Fruit fly (Drosophila melanogaster) whole organism, prepupa: ENCODE results near the gene CG6602.
A peak's percentile ranks its signal among the peaks of the same experiment; 100 is the strongest.

ENCODE experiments used
- Blimp-1 ChIP-seq: fragments of 200-800 bp; sonication (Bioruptor generic); optimal IDR thresholded peaks from 3 replicates; lab custom pipeline; 2017; ENCODE audit warnings: missing biosample characterization, missing genetic modification characterization, mild to moderate bottlenecking, moderate library complexity, missing genetic modification reagents
- CG10669 ChIP-seq: fragments of 200-800 bp; sonication (Bioruptor generic); optimal IDR thresholded peaks from 3 replicates; lab custom pipeline; 2018; ENCODE audit warnings: missing biosample characterization, mild to moderate bottlenecking, missing genetic modification characterization, moderate library complexity
- CG11294 ChIP-seq: fragments of 200-800 bp; sonication (Bioruptor generic); IDR thresholded peaks from 2 replicates; pipeline ENCODE4 v1.3.6; 2022; ENCODE audit warnings: missing biosample characterization, missing genetic modification characterization
- CG11902 ChIP-seq: fragments of 200-800 bp; sonication (Bioruptor generic); optimal IDR thresholded peaks from 3 replicates; lab custom pipeline; 2016; ENCODE audit warnings: missing biosample characterization, missing genetic modification characterization
- CG15336 ChIP-seq: fragments of 200-800 bp; sonication (Bioruptor generic); IDR thresholded peaks from 2 replicates; pipeline ENCODE4 v1.3.6; 2022; ENCODE audit warnings: missing biosample characterization, missing genetic modification characterization
- CG1621 ChIP-seq: fragments of 200-800 bp; sonication (Bioruptor generic); optimal IDR thresholded peaks from 3 replicates; lab custom pipeline; 2018; ENCODE audit warnings: missing biosample characterization, mild to moderate bottlenecking, missing genetic modification characterization
- CG31627 ChIP-seq: fragments of 200-800 bp; sonication (Bioruptor generic); optimal IDR thresholded peaks from 3 replicates; lab custom pipeline; 2016; ENCODE audit warnings: missing biosample characterization, missing genetic modification characterization
- CG32006 ChIP-seq: fragments of 200-800 bp; sonication (Bioruptor generic); optimal IDR thresholded peaks from 3 replicates; lab custom pipeline; 2017; ENCODE audit warnings: missing biosample characterization, mild to moderate bottlenecking, missing genetic modification characterization
- CG34406 ChIP-seq: fragments of 200-800 bp; sonication (Bioruptor generic); optimal IDR thresholded peaks from 3 replicates; lab custom pipeline; 2016; ENCODE audit warnings: missing biosample characterization, missing genetic modification characterization
- CG3919 ChIP-seq: fragments of 200-800 bp; sonication (Bioruptor generic); optimal IDR thresholded peaks from 3 replicates; lab custom pipeline; 2016; ENCODE audit warnings: missing biosample characterization, missing genetic modification characterization
- CG4318 ChIP-seq: fragments of 200-800 bp; sonication (Bioruptor generic); optimal IDR thresholded peaks from 3 replicates; lab custom pipeline; 2017; ENCODE audit warnings: missing biosample characterization, mild to moderate bottlenecking, missing genetic modification characterization
- CG6163 ChIP-seq: fragments of 200-800 bp; sonication (Bioruptor generic); IDR thresholded peaks from 3 replicates; pipeline ENCODE4 v1.3.6; 2022; ENCODE audit warnings: missing biosample characterization, missing genetic modification characterization
- CG6276 ChIP-seq: fragments of 200-800 bp; sonication (Bioruptor generic); optimal IDR thresholded peaks from 2 replicates; lab custom pipeline; 2017; ENCODE audit warnings: missing biosample characterization, mild to moderate bottlenecking, missing genetic modification characterization
- CG6808 ChIP-seq: fragments of 200-800 bp; sonication (Bioruptor generic); optimal IDR thresholded peaks from 3 replicates; lab custom pipeline; 2017; ENCODE audit warnings: missing biosample characterization, missing genetic modification characterization, mild to moderate bottlenecking, moderate library complexity, missing genetic modification reagents
- CG6854 ChIP-seq: fragments of 200-800 bp; sonication (Bioruptor generic); optimal IDR thresholded peaks from 2 replicates; lab custom pipeline; 2017; ENCODE audit warnings: missing biosample characterization, mild to moderate bottlenecking, missing genetic modification characterization
- CG7368 ChIP-seq: fragments of 200-800 bp; sonication (Bioruptor generic); optimal IDR thresholded peaks from 3 replicates; lab custom pipeline; 2016; ENCODE audit warnings: missing biosample characterization, missing genetic modification characterization
- CG8119 ChIP-seq: fragments of 200-800 bp; sonication (Bioruptor generic); IDR thresholded peaks from 3 replicates; pipeline ENCODE4 v1.3.6; 2022; ENCODE audit warnings: missing biosample characterization, missing genetic modification characterization
- CG8319 ChIP-seq: fragments of 200-800 bp; sonication (Bioruptor generic); optimal IDR thresholded peaks from 3 replicates; lab custom pipeline; 2016; ENCODE audit warnings: missing biosample characterization, missing genetic modification characterization
- CG8632 ChIP-seq: fragments of 200-800 bp; sonication (Bioruptor generic); optimal IDR thresholded peaks from 3 replicates; lab custom pipeline; 2016; ENCODE audit warnings: missing biosample characterization, missing genetic modification characterization
- CG9139 ChIP-seq: fragments of 200-800 bp; sonication (Bioruptor generic); optimal IDR thresholded peaks from 3 replicates; lab custom pipeline; 2017; ENCODE audit warnings: missing biosample characterization, mild to moderate bottlenecking, missing genetic modification characterization
- Eip75B ChIP-seq: fragments of 200-800 bp; sonication (Bioruptor generic); optimal IDR thresholded peaks from 3 replicates; lab custom pipeline; 2016; ENCODE audit warnings: missing biosample characterization, missing genetic modification characterization
- Eip78C ChIP-seq: fragments of 200-800 bp; sonication (Bioruptor generic); peaks from one replicate; lab custom pipeline; 2016; ENCODE audit warnings: missing biosample characterization, missing genetic modification characterization
- Ets21C ChIP-seq: fragments of 200-800 bp; sonication (Bioruptor generic); optimal IDR thresholded peaks from 3 replicates; lab custom pipeline; 2016; ENCODE audit warnings: missing biosample characterization, missing genetic modification characterization
- Ets96B ChIP-seq: fragments of 200-800 bp; optimal IDR thresholded peaks from 2 replicates; lab custom pipeline; 2019; ENCODE audit warnings: missing biosample characterization, mild to moderate bottlenecking, missing genetic modification characterization, moderate library complexity
- Hr39 ChIP-seq: fragments of 200-800 bp; sonication (Bioruptor generic); optimal IDR thresholded peaks from 2 replicates; lab custom pipeline; 2016; ENCODE audit warnings: missing biosample characterization, missing genetic modification characterization
- Hr4 ChIP-seq: fragments of 200-800 bp; sonication (Bioruptor generic); optimal IDR thresholded peaks from 3 replicates; lab custom pipeline; 2016; ENCODE audit warnings: missing biosample characterization, missing genetic modification characterization
- Lpt ChIP-seq: fragments of 200-800 bp; sonication (Bioruptor generic); optimal IDR thresholded peaks from 3 replicates; lab custom pipeline; 2016; ENCODE audit warnings: missing biosample characterization, missing genetic modification characterization
- Met ChIP-seq: fragments of 200-800 bp; sonication (Bioruptor generic); optimal IDR thresholded peaks from 3 replicates; lab custom pipeline; 2016; ENCODE audit warnings: missing biosample characterization, missing genetic modification characterization
- OdsH ChIP-seq: fragments of 200-800 bp; sonication (Bioruptor generic); optimal IDR thresholded peaks from 3 replicates; lab custom pipeline; 2016; ENCODE audit warnings: missing biosample characterization, missing genetic modification characterization
- Sox102F ChIP-seq: fragments of 200-800 bp; sonication (Bioruptor generic); optimal IDR thresholded peaks from 2 replicates; lab custom pipeline; 2016; ENCODE audit warnings: missing biosample characterization, mild to moderate bottlenecking, missing genetic modification characterization
- Sox15 ChIP-seq: fragments of 200-800 bp; sonication (Bioruptor generic); optimal IDR thresholded peaks from 3 replicates; lab custom pipeline; 2016; ENCODE audit warnings: missing biosample characterization, missing genetic modification characterization
- acj6 ChIP-seq: fragments of 200-800 bp; sonication (Bioruptor generic); optimal IDR thresholded peaks from 3 replicates; lab custom pipeline; 2016; ENCODE audit warnings: missing biosample characterization, missing genetic modification characterization
- cyc ChIP-seq: fragments of 200-800 bp; sonication (Bioruptor generic); optimal IDR thresholded peaks from 3 replicates; lab custom pipeline; 2016; ENCODE audit warnings: missing biosample characterization, missing genetic modification characterization
- dac ChIP-seq: fragments of 200-800 bp; sonication (Bioruptor generic); optimal IDR thresholded peaks from 2 replicates; lab custom pipeline; 2017; ENCODE audit warnings: missing biosample characterization, mild to moderate bottlenecking, missing genetic modification characterization
- dsx ChIP-seq: fragments of 200-800 bp; optimal IDR thresholded peaks from 3 replicates; lab custom pipeline; 2019; ENCODE audit warnings: missing biosample characterization, mild to moderate bottlenecking, missing genetic modification characterization, moderate library complexity; ENCODE audit not compliant: poor library complexity, severe bottlenecking
- esn ChIP-seq: fragments of 200-800 bp; sonication (Bioruptor generic); optimal IDR thresholded peaks from 2 replicates; lab custom pipeline; 2016; ENCODE audit warnings: missing biosample characterization, mild to moderate bottlenecking, missing genetic modification characterization, moderate library complexity
- net ChIP-seq: fragments of 200-800 bp; sonication (Bioruptor generic); optimal IDR thresholded peaks from 3 replicates; lab custom pipeline; 2016; ENCODE audit warnings: missing biosample characterization, missing genetic modification characterization
- pdm3 ChIP-seq: fragments of 200-800 bp; sonication (Bioruptor generic); optimal IDR thresholded peaks from 3 replicates; lab custom pipeline; 2016; ENCODE audit warnings: missing biosample characterization, missing genetic modification characterization
- spab ChIP-seq: fragments of 200-800 bp; sonication (Bioruptor generic); optimal IDR thresholded peaks from 2 replicates; lab custom pipeline; 2017; ENCODE audit warnings: missing biosample characterization, mild to moderate bottlenecking, missing genetic modification characterization, missing genetic modification reagents
- ss ChIP-seq, 2 experiments: fragments of 200-800 bp; sonication (Bioruptor generic); optimal IDR thresholded peaks; 2 replicates in 1 of 2; 3 replicates in 1 of 2; lab custom pipeline; 2017 to 2018; ENCODE audit warnings: mild to moderate bottlenecking in 2 of 2, missing biosample characterization in 2 of 2, missing genetic modification characterization in 2 of 2, moderate library complexity in 1 of 2
- svp ChIP-seq: fragments of 200-800 bp; sonication (Bioruptor generic); peaks from one replicate; lab custom pipeline; 2016; ENCODE audit warnings: missing biosample characterization, missing genetic modification characterization
- topi ChIP-seq: fragments of 200-800 bp; sonication (Bioruptor generic); optimal IDR thresholded peaks from 3 replicates; lab custom pipeline; 2016; ENCODE audit warnings: missing biosample characterization, missing genetic modification characterization
- vri ChIP-seq: fragments of 200-800 bp; sonication (Bioruptor generic); optimal IDR thresholded peaks from 3 replicates; lab custom pipeline; 2016; ENCODE audit warnings: missing biosample characterization, mild to moderate bottlenecking, missing genetic modification characterization

CG6602 gene

dm6 chr3L:6065881-6066389, 6.0 kb upstream of the CG6602 start, which contains the start of gene CG42269:
Gene CG42269, plus strand, starts transcription at chr3L:6066296.
- TF ChIP-seq Eip78C (GFP tag; lab: Kevin White, UChicago) (peak; percentile 63), net (GFP tag; lab: Kevin White, UChicago) (peak; percentile 3), Blimp-1 (GFP tag; lab: Kevin White, UChicago) (peak; percentile 92), CG6163 (GFP tag; lab: Robert Waterston, UW) (0 out of 3 replicates have a peak, but pooled peaks have one; percentile 20), CG6854 (GFP tag; lab: Kevin White, UChicago) (peak; percentile 91), Hr4 (GFP tag; lab: Kevin White, UChicago) (no peak), CG11294 (GFP tag; lab: Robert Waterston, UW) (no peak)

dm6 chr3L:6068178-6068577, 3.8 kb upstream of the CG6602 start:
- TF ChIP-seq CG32006 (no peak), CG3919 (GFP tag; lab: Kevin White, UChicago) (no peak), CG6808 (no peak), CG31627 (GFP tag; lab: Kevin White, UChicago) (no peak), CG4318 (GFP tag; lab: Kevin White, UChicago) (no peak)

- no peak for TF ChIP-seq svp (GFP tag; lab: Kevin White, UChicago)
- TF ChIP-seq CG8632 (GFP tag; lab: Kevin White, UChicago): no peak
- no peak for TF ChIP-seq topi (GFP tag; lab: Kevin White, UChicago)
- no peak for TF ChIP-seq Ets21C (GFP tag; lab: Kevin White, UChicago)
Observed at dm6 chr3L:6070119-6070518, 1.8 kb upstream of the CG6602 start.

dm6 chr3L:6074975-6075692, 3.2 kb downstream of the CG6602 start, which contains the start of the genes CG13295 and CG6610:
Gene CG13295, minus strand, starts transcription at chr3L:6075245.
Gene CG6610, plus strand, starts transcription at chr3L:6075536.
- TF ChIP-seq Blimp-1 (GFP tag; lab: Kevin White, UChicago): no peak
- TF ChIP-seq Ets96B (tag; lab: Kevin White, UChicago): peak; percentile 45
- TF ChIP-seq Ets21C (GFP tag; lab: Kevin White, UChicago): peak; percentile 59
- TF ChIP-seq CG11902 (GFP tag; lab: Kevin White, UChicago): no peak
- peak; percentile 7 for TF ChIP-seq Sox15 (GFP tag; lab: Kevin White, UChicago)
- no peak for TF ChIP-seq CG1621 (tag; lab: Kevin White, UChicago)
- peak in 1 of 2 experiments; percentile 44 for TF ChIP-seq ss (GFP tag; optimal IDR thresholded peaks at IDR 0.05; lab: Kevin White, UChicago)
- TF ChIP-seq CG8319 (GFP tag; lab: Kevin White, UChicago): no peak
- TF ChIP-seq Sox102F: peak; percentile 9
- no peak for TF ChIP-seq dsx (GFP tag; lab: Kevin White, UChicago)
- no peak for TF ChIP-seq dac (GFP tag; lab: Kevin White, UChicago)
- TF ChIP-seq net (GFP tag; lab: Kevin White, UChicago): no peak
- peak; percentile 47 for TF ChIP-seq Eip75B (GFP tag; lab: Kevin White, UChicago)
- peak; percentile 52 for TF ChIP-seq Hr4 (GFP tag; lab: Kevin White, UChicago)
- peak; percentile 35; the same call in 1 of the 2 replicates for TF ChIP-seq CG15336 (GFP tag; lab: Robert Waterston, UW)
- TF ChIP-seq OdsH (GFP tag; lab: Kevin White, UChicago): no peak
- peak; percentile 15 for TF ChIP-seq CG9139 (GFP tag; lab: Kevin White, UChicago)
- no peak for TF ChIP-seq CG34406 (GFP tag; lab: Kevin White, UChicago)
- TF ChIP-seq cyc (GFP tag; lab: Kevin White, UChicago): peak; percentile 46
- TF ChIP-seq pdm3 (GFP tag; lab: Kevin White, UChicago): no peak
- no peak for TF ChIP-seq Lpt
- no peak for TF ChIP-seq CG7368 (GFP tag; lab: Kevin White, UChicago)
- TF ChIP-seq CG32006: peak; percentile 58
- peak; percentile 47 for TF ChIP-seq Met (GFP tag; lab: Kevin White, UChicago)
- no peak for TF ChIP-seq CG11294 (GFP tag; lab: Robert Waterston, UW)
- TF ChIP-seq CG4318 (GFP tag; lab: Kevin White, UChicago): no peak
- TF ChIP-seq acj6 (GFP tag; lab: Kevin White, UChicago): peak; percentile 26
- TF ChIP-seq spab (GFP tag; lab: Kevin White, UChicago): no peak
- TF ChIP-seq topi (GFP tag; lab: Kevin White, UChicago): peak; percentile 42
- no peak for TF ChIP-seq CG6276 (GFP tag; lab: Kevin White, UChicago)
- peak; percentile 60 for TF ChIP-seq Hr39 (GFP tag; lab: Kevin White, UChicago)
- TF ChIP-seq CG10669 (GFP tag; lab: Kevin White, UChicago): no peak
- no peak for TF ChIP-seq CG8119 (GFP tag; lab: Robert Waterston, UW)
- TF ChIP-seq esn (GFP tag; lab: Kevin White, UChicago): peak; percentile 60
- peak; percentile 44 for TF ChIP-seq vri
